Fruit fly (Drosophila melanogaster) whole organism, embryonic: ENCODE results near the gene Hsp70Ab.

Source experiments
- Asciz ChIP-seq: fragments of 200-800 bp; sonication (Bioruptor generic); optimal IDR thresholded peaks from 2 replicates; lab custom pipeline; 2017; ENCODE audit warnings: missing biosample characterization, mild to moderate bottlenecking, missing genetic modification characterization, missing genetic modification reagents
- CG10147 ChIP-seq: fragments of 200-800 bp; sonication (Bioruptor generic); optimal IDR thresholded peaks from 2 replicates; lab custom pipeline; 2019; ENCODE audit warnings: missing biosample characterization, mild to moderate bottlenecking, missing genetic modification characterization, moderate library complexity
- CG10366 ChIP-seq: fragments of 200-800 bp; sonication (Bioruptor generic); IDR thresholded peaks from 2 replicates; pipeline ENCODE4 v1.3.6; 2022; ENCODE audit warnings: missing biosample characterization, missing genetic modification characterization
- CG10565 ChIP-seq: fragments of 200-800 bp; sonication (Bioruptor generic); optimal IDR thresholded peaks from 3 replicates; lab custom pipeline; 2016; ENCODE audit warnings: missing biosample characterization, mild to moderate bottlenecking, missing genetic modification characterization
- CG13624 ChIP-seq: fragments of 200-800 bp; sonication (Bioruptor generic); optimal IDR thresholded peaks from 2 replicates; lab custom pipeline; 2016; ENCODE audit warnings: missing biosample characterization, missing genetic modification characterization
- CG13894 ChIP-seq: fragments of 200-800 bp; sonication (Bioruptor generic); optimal IDR thresholded peaks from 3 replicates; lab custom pipeline; 2018; ENCODE audit warnings: missing biosample characterization, mild to moderate bottlenecking, missing genetic modification characterization, moderate library complexity
- CG14441 ChIP-seq: fragments of 200-800 bp; sonication (Bioruptor generic); IDR thresholded peaks from 2 replicates; pipeline ENCODE4 v1.3.6; 2022; ENCODE audit warnings: missing biosample characterization, missing genetic modification characterization
- CG15011 ChIP-seq: fragments of 200-800 bp; sonication (Bioruptor generic); optimal IDR thresholded peaks from 3 replicates; lab custom pipeline; 2018; ENCODE audit warnings: missing biosample characterization, mild to moderate bottlenecking, missing genetic modification characterization
- CG1603 ChIP-seq: fragments of 200-800 bp; sonication (Bioruptor generic); optimal IDR thresholded peaks from 2 replicates; lab custom pipeline; 2019; ENCODE audit warnings: missing biosample characterization, mild to moderate bottlenecking, missing genetic modification characterization, moderate library complexity
- CG17361 ChIP-seq: fragments of 200-800 bp; sonication (Bioruptor generic); IDR thresholded peaks from 3 replicates; pipeline ENCODE4 v1.3.6; 2022; ENCODE audit warnings: missing biosample characterization, missing genetic modification characterization
- CG1792 ChIP-seq: fragments of 200-800 bp; sonication (Bioruptor generic); optimal IDR thresholded peaks from 2 replicates; lab custom pipeline; 2016; ENCODE audit warnings: missing biosample characterization, missing genetic modification characterization
- CG18619 ChIP-seq: fragments of 200-800 bp; sonication (Bioruptor generic); optimal IDR thresholded peaks from 3 replicates; lab custom pipeline; 2017; ENCODE audit warnings: missing biosample characterization, mild to moderate bottlenecking, missing genetic modification characterization
- CG4360 ChIP-seq: fragments of 200-800 bp; sonication (Bioruptor generic); IDR thresholded peaks from 2 replicates; pipeline ENCODE4 v1.3.6; 2022; ENCODE audit warnings: missing biosample characterization, missing genetic modification characterization
- CG7928 ChIP-seq: fragments of 200-800 bp; sonication (Bioruptor generic); optimal IDR thresholded peaks from 2 replicates; lab custom pipeline; 2017; ENCODE audit warnings: missing biosample characterization, mild to moderate bottlenecking, missing genetic modification characterization
- CG8388 ChIP-seq: fragments of 200-800 bp; sonication (Bioruptor generic); optimal IDR thresholded peaks from 2 replicates; lab custom pipeline; 2019; ENCODE audit warnings: missing biosample characterization, mild to moderate bottlenecking, missing genetic modification characterization, moderate library complexity
- Chrac-16 ChIP-seq: fragments of 200-800 bp; sonication (Bioruptor generic); optimal IDR thresholded peaks from 3 replicates; lab custom pipeline; 2016; ENCODE audit warnings: missing biosample characterization, missing genetic modification characterization
- Dbx ChIP-seq: fragments of 200-800 bp; sonication (Bioruptor generic); IDR thresholded peaks from 3 replicates; pipeline ENCODE4 v1.3.6; 2022; ENCODE audit warnings: missing biosample characterization, missing genetic modification characterization
- Dp ChIP-seq: fragments of 200-800 bp; sonication (Bioruptor generic); optimal IDR thresholded peaks from 2 replicates; lab custom pipeline; 2018; ENCODE audit warnings: missing biosample characterization, mild to moderate bottlenecking, missing genetic modification characterization, moderate library complexity
- GATAe ChIP-seq: fragments of 200-800 bp; sonication (Bioruptor generic); conservative IDR thresholded peaks from 2 replicates; pipeline ENCODE4 v1.3.6; 2022; ENCODE audit warnings: missing biosample characterization, missing genetic modification characterization
- Gug ChIP-seq: fragments of 200-800 bp; sonication (Bioruptor generic); IDR thresholded peaks from 4 replicates; pipeline ENCODE4 v1.3.6; 2022; ENCODE audit warnings: missing biosample characterization, missing genetic modification characterization
- Hmr ChIP-seq: fragments of 200-800 bp; sonication (Bioruptor generic); optimal IDR thresholded peaks from 3 replicates; lab custom pipeline; 2017; ENCODE audit warnings: mild to moderate bottlenecking, missing biosample characterization, missing genetic modification reagents, missing genetic modification characterization
- MTF-1 ChIP-seq: fragments of 200-800 bp; sonication (Bioruptor generic); optimal IDR thresholded peaks from 2 replicates; lab custom pipeline; 2018; ENCODE audit warnings: missing biosample characterization, mild to moderate bottlenecking, missing genetic modification characterization, borderline replicate concordance
- NfI ChIP-seq: fragments of 200-800 bp; sonication (Bioruptor generic); optimal IDR thresholded peaks from 3 replicates; lab custom pipeline; 2018; ENCODE audit warnings: missing biosample characterization, mild to moderate bottlenecking, missing genetic modification characterization, moderate library complexity
- Oli ChIP-seq: fragments of 200-800 bp; sonication (Bioruptor generic); optimal IDR thresholded peaks from 2 replicates; lab custom pipeline; 2018; ENCODE audit warnings: missing biosample characterization, mild to moderate bottlenecking, missing genetic modification characterization, moderate library complexity
- Opbp ChIP-seq: fragments of 200-800 bp; sonication (Bioruptor generic); IDR thresholded peaks from 3 replicates; pipeline ENCODE4 v1.3.6; 2022; ENCODE audit warnings: missing biosample characterization, missing genetic modification characterization; ENCODE audit not compliant: partially characterized antibody
- Ptx1 ChIP-seq: fragments of 200-800 bp; sonication (Bioruptor generic); IDR thresholded peaks from 2 replicates; pipeline ENCODE4 v1.3.6; 2022; ENCODE audit warnings: missing biosample characterization, missing genetic modification characterization
- Rfx ChIP-seq: fragments of 200-800 bp; sonication (Bioruptor generic); IDR thresholded peaks from 2 replicates; pipeline ENCODE4 v1.3.6; 2022; ENCODE audit warnings: missing biosample characterization, missing genetic modification characterization
- Side ChIP-seq: fragments of 200-800 bp; sonication (Bioruptor generic); optimal IDR thresholded peaks from 2 replicates; lab custom pipeline; 2016; ENCODE audit warnings: missing biosample characterization, missing genetic modification characterization
- Sin3A ChIP-seq: fragments of >200 bp; optimal IDR thresholded peaks from 2 replicates; lab custom pipeline; 2018
- Stat92E ChIP-seq, 3 experiments: fragments of >200 bp in 2 of 3; fragments of 200-800 bp in 1 of 3; sonication (Bioruptor generic) in 1 of 3; optimal IDR thresholded peaks; 2 replicates each; lab custom pipeline; 2017 to 2019; ENCODE audit warnings: missing biosample characterization in 3 of 3, missing genetic modification characterization in 3 of 3, mild to moderate bottlenecking in 1 of 3, moderate library complexity in 1 of 3
- al ChIP-seq: fragments of 200-800 bp; sonication (Bioruptor generic); IDR thresholded peaks from 2 replicates; pipeline ENCODE4 v1.3.6; 2022; ENCODE audit warnings: missing biosample characterization, missing genetic modification characterization
- aop ChIP-seq: fragments of 200-800 bp; sonication (Bioruptor generic); IDR thresholded peaks from 2 replicates; pipeline ENCODE4 v1.3.6; 2022; ENCODE audit warnings: missing biosample characterization, missing genetic modification characterization
- ash1 ChIP-seq: fragments of 200-800 bp; sonication (Bioruptor generic); optimal IDR thresholded peaks from 2 replicates; lab custom pipeline; 2018; ENCODE audit warnings: missing biosample characterization, mild to moderate bottlenecking, missing genetic modification characterization
- az2 ChIP-seq: fragments of 200-800 bp; sonication (Bioruptor generic); optimal IDR thresholded peaks from 3 replicates; lab custom pipeline; 2016; ENCODE audit warnings: missing biosample characterization, missing genetic modification characterization
- da ChIP-seq: fragments of 200-800 bp; sonication (Bioruptor generic); optimal IDR thresholded peaks from 2 replicates; lab custom pipeline; 2016; ENCODE audit warnings: missing biosample characterization, missing genetic modification characterization
- exex ChIP-seq: fragments of 200-800 bp; sonication (Bioruptor generic); optimal IDR thresholded peaks from 4 replicates; lab custom pipeline; 2018; ENCODE audit warnings: missing biosample characterization, mild to moderate bottlenecking, missing genetic modification characterization, moderate library complexity
- fd3F ChIP-seq: fragments of 200-800 bp; sonication (Bioruptor generic); optimal IDR thresholded peaks from 2 replicates; lab custom pipeline; 2018; ENCODE audit warnings: missing biosample characterization, mild to moderate bottlenecking, missing genetic modification characterization, moderate library complexity
- h ChIP-seq: fragments of >200 bp; optimal IDR thresholded peaks from 2 replicates; lab custom pipeline; 2017
- hb ChIP-seq: fragments of 200-800 bp; sonication (Bioruptor generic); IDR thresholded peaks from 3 replicates; pipeline ENCODE4 v1.3.6; 2022; ENCODE audit warnings: missing biosample characterization, missing genetic modification characterization; ENCODE audit not compliant: partially characterized antibody
- maf-S ChIP-seq: fragments of 200-800 bp; sonication (Bioruptor generic); optimal IDR thresholded peaks from 2 replicates; lab custom pipeline; 2016; ENCODE audit warnings: missing biosample characterization, missing genetic modification characterization
- nmo ChIP-seq: fragments of 200-800 bp; sonication (Bioruptor generic); optimal IDR thresholded peaks from 2 replicates; lab custom pipeline; 2018; ENCODE audit warnings: missing biosample characterization, mild to moderate bottlenecking, missing genetic modification characterization, moderate library complexity
- pfk ChIP-seq: fragments of 200-800 bp; sonication (Bioruptor generic); optimal IDR thresholded peaks from 2 replicates; lab custom pipeline; 2018; ENCODE audit warnings: missing biosample characterization, mild to moderate bottlenecking, missing genetic modification characterization, moderate library complexity
- pros ChIP-seq: fragments of 200-800 bp; sonication (Bioruptor generic); optimal IDR thresholded peaks from 3 replicates; lab custom pipeline; 2019; ENCODE audit warnings: missing biosample characterization, mild to moderate bottlenecking, missing genetic modification characterization, moderate library complexity
- rib ChIP-seq: fragments of 200-800 bp; sonication (Bioruptor generic); IDR thresholded peaks from 2 replicates; pipeline ENCODE4 v1.3.6; 2022; ENCODE audit warnings: missing biosample characterization, missing genetic modification characterization
- slbo ChIP-seq: fragments of 200-800 bp; sonication (Bioruptor generic); IDR thresholded peaks from 2 replicates; pipeline ENCODE4 v1.3.6; 2022; ENCODE audit warnings: missing biosample characterization, missing genetic modification characterization
- slp2 ChIP-seq: fragments of 200-800 bp; sonication (Bioruptor generic); optimal IDR thresholded peaks from 2 replicates; lab custom pipeline; 2016; ENCODE audit warnings: missing biosample characterization, missing genetic modification characterization
- sug ChIP-seq: fragments of 200-800 bp; optimal IDR thresholded peaks from 2 replicates; lab custom pipeline; 2019; ENCODE audit warnings: missing biosample characterization, mild to moderate bottlenecking, missing genetic modification characterization, moderate library complexity
- tna ChIP-seq: fragments of 200-800 bp; sonication (Bioruptor generic); IDR thresholded peaks from 2 replicates; pipeline ENCODE4 v1.3.6; 2022; ENCODE audit warnings: missing biosample characterization, missing genetic modification characterization; ENCODE audit not compliant: partially characterized antibody
- trem ChIP-seq: fragments of 200-800 bp; optimal IDR thresholded peaks from 3 replicates; lab custom pipeline; 2019; ENCODE audit warnings: missing biosample characterization, mild to moderate bottlenecking, missing genetic modification characterization, moderate library complexity
- trh ChIP-seq: fragments of 200-800 bp; sonication (Bioruptor generic); optimal IDR thresholded peaks from 2 replicates; lab custom pipeline; 2016; ENCODE audit warnings: missing biosample characterization, missing genetic modification characterization
- vvl ChIP-seq: fragments of 200-800 bp; sonication (Bioruptor generic); IDR thresholded peaks from 2 replicates; pipeline ENCODE4 v1.3.6; 2022; ENCODE audit warnings: missing biosample characterization, missing genetic modification characterization

Gene Hsp70Ab

dm6 chr3R:11962739-11963214 is 4.4 kb downstream of the Hsp70Ab start, which contains the start of the genes CG3281 and aurA (continued):
- TF ChIP-seq pfk (GFP tag; lab: Kevin White, UChicago) (no peak), aop (GFP tag; lab: Robert Waterston, UW) (no peak), CG1792 (GFP tag; lab: Kevin White, UChicago) (peak; percentile 66), GATAe (GFP tag; lab: Robert Waterston, UW) (no peak), CG7928 (GFP tag; lab: Kevin White, UChicago) (peak; percentile 7), maf-S (peak; percentile 71), MTF-1 (GFP tag; lab: Kevin White, UChicago) (peak; percentile 7), exex (tag; lab: Kevin White, UChicago) (no peak), Ptx1 (GFP tag; lab: Robert Waterston, UW) (peak; percentile 66), sug (tag; lab: Kevin White, UChicago) (peak; percentile 86), CG18619 (peak; percentile 36), Sin3A (peak; percentile 90), Dp (peak; percentile 86), az2 (GFP tag; lab: Kevin White, UChicago) (peak; percentile 50), fd3F (peak; percentile 39), Opbp (GFP tag; lab: Robert Waterston, UW) (peak; percentile 92), vvl (GFP tag; lab: Robert Waterston, UW) (peak; percentile 61), CG1603 (peak; percentile 48), trem (peak; percentile 86), Asciz (no peak), slp2 (peak; percentile 66), NfI (GFP tag; lab: Kevin White, UChicago) (peak; percentile 63), Chrac-16 (GFP tag; lab: Kevin White, UChicago) (peak; percentile 83), Side (peak; percentile 72), CG10565 (peak; percentile 20), CG17361 (GFP tag; lab: Robert Waterston, UW) (peak; percentile 87), al (GFP tag; lab: Robert Waterston, UW) (peak; percentile 80), Oli (tag; lab: Kevin White, UChicago) (peak; percentile 44), CG13894 (tag; lab: Kevin White, UChicago) (peak; percentile 48), tna (GFP tag; lab: Robert Waterston, UW) (peak; percentile 72), pros (GFP tag; lab: Kevin White, UChicago) (no peak), CG4360 (no peak), hb (GFP tag; lab: Robert Waterston, UW) (peak; percentile 94), nmo (GFP tag; lab: Kevin White, UChicago) (peak; percentile 88), da (GFP tag; lab: Kevin White, UChicago) (no peak), trh (peak; percentile 36), CG14441 (no peak; the same call in 1 of the 2 replicates), Gug (GFP tag; lab: Robert Waterston, UW) (peak; percentile 57; the same call in 1 of the 4 replicates), CG8388 (GFP tag; lab: Kevin White, UChicago) (peak; percentile 41), Hmr (GFP tag; lab: Kevin White, UChicago) (peak; percentile 81), slbo (GFP tag; lab: Robert Waterston, UW) (peak; percentile 77; the same call in 1 of the 2 replicates), CG15011 (GFP tag; lab: Kevin White, UChicago) (no peak), CG10147 (peak; percentile 71), h (lab: Kevin White, UChicago) (no peak), rib (GFP tag; lab: Robert Waterston, UW) (no peak), Dbx (GFP tag; lab: Robert Waterston, UW) (peak; percentile 74; the same call in 2 of the 3 replicates), Stat92E (GFP tag; optimal IDR thresholded peaks at IDR 0.05; lab: Kevin White, UChicago) (peak in 1 of 3 experiments; percentile 28), Rfx (GFP tag; lab: Robert Waterston, UW) (peak; percentile 76), CG10366 (GFP tag; lab: Robert Waterston, UW) (peak; percentile 21; the same call in 1 of the 2 replicates), CG13624 (GFP tag; lab: Kevin White, UChicago) (peak; percentile 82), ash1 (GFP tag; lab: Kevin White, UChicago) (no peak)
